Worm (Caenorhabditis elegans) whole organism, midembryonic: ENCODE data around the gene str-85.

Experiments used
- T22C8.4 ChIP-seq: fragments of 200-800 bp; sonication (Bioruptor generic); IDR thresholded peaks from 2 replicates; pipeline ENCODE4 v1.3.6; 2022; ENCODE audit warnings: missing genetic modification characterization, missing compliant biosample characterization
- cog-1 ChIP-seq: sonication (generic microtip); optimal IDR thresholded peaks from 2 replicates; lab custom pipeline; 2016; ENCODE audit warnings: missing genetic modification characterization, missing compliant biosample characterization
- flt-1 ChIP-seq: fragments of 200-800 bp; sonication (Bioruptor generic); IDR thresholded peaks from 2 replicates; pipeline ENCODE4 v1.3.6; 2022; ENCODE audit warnings: missing genetic modification characterization, missing compliant biosample characterization
- klf-2 ChIP-seq: fragments of 200-800 bp; sonication (Bioruptor generic); conservative IDR thresholded peaks from 2 replicates; pipeline ENCODE4 v1.3.6; 2022; ENCODE audit warnings: missing genetic modification reagents, missing genetic modification characterization, missing compliant biosample characterization
- med-1 ChIP-seq: sonication (generic microtip); optimal IDR thresholded peaks from 2 replicates; lab custom pipeline; 2017; ENCODE audit warnings: missing genetic modification characterization, mild to moderate bottlenecking, missing compliant biosample characterization, antibody characterized with exemption, missing genetic modification reagents; ENCODE audit not compliant: insufficient read depth
- ref-1 ChIP-seq: fragments of 200-800 bp; sonication (Bioruptor generic); conservative IDR thresholded peaks from 2 replicates; pipeline ENCODE4 v1.3.6; 2022; ENCODE audit warnings: missing genetic modification reagents, missing genetic modification characterization, missing compliant biosample characterization
- tab-1 ChIP-seq: fragments of 200-800 bp; sonication (Bioruptor generic); IDR thresholded peaks from 2 replicates; pipeline ENCODE4 v1.3.6; 2022; ENCODE audit warnings: missing genetic modification characterization, missing compliant biosample characterization
- ztf-23 ChIP-seq: fragments of 200-800 bp; sonication (Bioruptor generic); IDR thresholded peaks from 2 replicates; pipeline ENCODE4 v1.3.6; 2022; ENCODE audit warnings: missing genetic modification reagents, missing genetic modification characterization, missing compliant biosample characterization
- ztf-29 ChIP-seq: fragments of 200-800 bp; sonication (Bioruptor generic); IDR thresholded peaks from 2 replicates; pipeline ENCODE4 v1.3.6; 2022; ENCODE audit warnings: missing genetic modification reagents, missing genetic modification characterization, missing compliant biosample characterization

The str-85 gene

ce11 chrV:8980845-8981244 is 4.8 kb downstream of the str-85 start, which contains the start of gene str-84:
Gene str-84 (minus strand): TSS chrV:8980945.
- TF ChIP-seq ref-1: no peak
- TF ChIP-seq med-1 (GFP tag; lab: Kevin White, UChicago): no peak
- no peak for TF ChIP-seq tab-1 (GFP tag; lab: Robert Waterston, UW)
- TF ChIP-seq ztf-23 (GFP tag; lab: Robert Waterston, UW): no peak
- no peak for TF ChIP-seq ztf-29 (GFP tag; lab: Robert Waterston, UW)
- no peak for TF ChIP-seq flt-1 (GFP tag; lab: Robert Waterston, UW)
- no peak for TF ChIP-seq T22C8.4 (GFP tag; lab: Robert Waterston, UW)
- no peak for TF ChIP-seq cog-1 (tag; lab: Kevin White, UChicago)
- no peak for TF ChIP-seq klf-2 (GFP tag; lab: Robert Waterston, UW)

- TF ChIP-seq ztf-29 (GFP tag; lab: Robert Waterston, UW) (no peak), tab-1 (GFP tag; lab: Robert Waterston, UW) (no peak), klf-2 (GFP tag; lab: Robert Waterston, UW) (no peak), ref-1 (no peak), med-1 (GFP tag; lab: Kevin White, UChicago) (no peak), ztf-23 (GFP tag; lab: Robert Waterston, UW) (no peak), flt-1 (GFP tag; lab: Robert Waterston, UW) (no peak), T22C8.4 (GFP tag; lab: Robert Waterston, UW) (no peak), cog-1 (tag; lab: Kevin White, UChicago) (no peak)
Measured at ce11 chrV:8977895-8978294, 7.7 kb downstream of the str-85 start.

- no peak for TF ChIP-seq tab-1 (GFP tag; lab: Robert Waterston, UW)
- no peak for TF ChIP-seq klf-2 (GFP tag; lab: Robert Waterston, UW)
- no peak for TF ChIP-seq flt-1 (GFP tag; lab: Robert Waterston, UW)
- TF ChIP-seq ztf-23 (GFP tag; lab: Robert Waterston, UW): no peak
- no peak for TF ChIP-seq ref-1
- TF ChIP-seq T22C8.4 (GFP tag; lab: Robert Waterston, UW): no peak
- no peak for TF ChIP-seq ztf-29 (GFP tag; lab: Robert Waterston, UW)
- TF ChIP-seq med-1 (GFP tag; lab: Kevin White, UChicago): no peak
Measured at ce11 chrV:8974889-8975422, 10.7 kb downstream of the str-85 start, which contains the start of gene nhr-143. Gene nhr-143 (minus strand): TSS chrV:8974939.

ce11 chrV:8972271-8972670 is 13.4 kb downstream of the str-85 start, which contains the start of gene nhr-195:
Gene nhr-195 (minus strand): TSS chrV:8972371.
- no peak for TF ChIP-seq klf-2 (GFP tag; lab: Robert Waterston, UW)
- TF ChIP-seq cog-1 (tag; lab: Kevin White, UChicago): no peak
- TF ChIP-seq ref-1: no peak
- no peak for TF ChIP-seq ztf-23 (GFP tag; lab: Robert Waterston, UW)
- TF ChIP-seq ztf-29 (GFP tag; lab: Robert Waterston, UW): no peak
- TF ChIP-seq tab-1 (GFP tag; lab: Robert Waterston, UW): no peak
- no peak for TF ChIP-seq med-1 (GFP tag; lab: Kevin White, UChicago)
- no peak for TF ChIP-seq T22C8.4 (GFP tag; lab: Robert Waterston, UW)
- no peak for TF ChIP-seq flt-1 (GFP tag; lab: Robert Waterston, UW)

- no peak for TF ChIP-seq med-1 (GFP tag; lab: Kevin White, UChicago)
- TF ChIP-seq ref-1: no peak
- TF ChIP-seq klf-2 (GFP tag; lab: Robert Waterston, UW): no peak
- no peak for TF ChIP-seq flt-1 (GFP tag; lab: Robert Waterston, UW)
- TF ChIP-seq cog-1 (tag; lab: Kevin White, UChicago): no peak
- TF ChIP-seq tab-1 (GFP tag; lab: Robert Waterston, UW): no peak
- no peak for TF ChIP-seq T22C8.4 (GFP tag; lab: Robert Waterston, UW)
- no peak for TF ChIP-seq ztf-23 (GFP tag; lab: Robert Waterston, UW)
- TF ChIP-seq ztf-29 (GFP tag; lab: Robert Waterston, UW): no peak
Measured at ce11 chrV:8966086-8966485, 19.6 kb downstream of the str-85 start, which contains the start of gene nhr-219. Gene nhr-219 (minus strand): TSS chrV:8966186.

- TF ChIP-seq ztf-23 (GFP tag; lab: Robert Waterston, UW): no peak
- TF ChIP-seq flt-1 (GFP tag; lab: Robert Waterston, UW): no peak
- no peak for TF ChIP-seq cog-1 (tag; lab: Kevin White, UChicago)
- TF ChIP-seq med-1 (GFP tag; lab: Kevin White, UChicago): no peak
- TF ChIP-seq T22C8.4 (GFP tag; lab: Robert Waterston, UW): no peak
- no peak for TF ChIP-seq klf-2 (GFP tag; lab: Robert Waterston, UW)
- TF ChIP-seq ref-1: no peak
- no peak for TF ChIP-seq tab-1 (GFP tag; lab: Robert Waterston, UW)
- TF ChIP-seq ztf-29 (GFP tag; lab: Robert Waterston, UW): no peak
Measured at ce11 chrV:8964055-8964758, 21.4 kb downstream of the str-85 start, which contains the start of gene nhr-44. Gene nhr-44 (minus strand): TSS chrV:8964105.

- no peak for TF ChIP-seq ref-1
- no peak for TF ChIP-seq flt-1 (GFP tag; lab: Robert Waterston, UW)
- TF ChIP-seq ztf-29 (GFP tag; lab: Robert Waterston, UW): peak; percentile 69; the same call in 1 of the 2 replicates
- no peak for TF ChIP-seq ztf-23 (GFP tag; lab: Robert Waterston, UW)
- TF ChIP-seq med-1 (GFP tag; lab: Kevin White, UChicago): no peak
- 0 out of 2 replicates have a peak, but pooled peaks have one; percentile 12 for TF ChIP-seq T22C8.4 (GFP tag; lab: Robert Waterston, UW)
- no peak for TF ChIP-seq klf-2 (GFP tag; lab: Robert Waterston, UW)
- no peak for TF ChIP-seq cog-1 (tag; lab: Kevin White, UChicago)
- TF ChIP-seq tab-1 (GFP tag; lab: Robert Waterston, UW): no peak
Measured at ce11 chrV:8956387-8957095, 29.1 kb downstream of the str-85 start, which contains the start of gene ttc-17. Gene ttc-17 (plus strand): TSS chrV:8957045.

ce11 chrV:8949873-8950272 is 35.8 kb downstream of the str-85 start:
- no peak for TF ChIP-seq ztf-29 (GFP tag; lab: Robert Waterston, UW)
- TF ChIP-seq med-1 (GFP tag; lab: Kevin White, UChicago): no peak
- no peak for TF ChIP-seq ztf-23 (GFP tag; lab: Robert Waterston, UW)
- TF ChIP-seq tab-1 (GFP tag; lab: Robert Waterston, UW): no peak
- TF ChIP-seq ref-1: no peak
- TF ChIP-seq T22C8.4 (GFP tag; lab: Robert Waterston, UW): no peak
- no peak for TF ChIP-seq cog-1 (tag; lab: Kevin White, UChicago)
- no peak for TF ChIP-seq klf-2 (GFP tag; lab: Robert Waterston, UW)
- TF ChIP-seq flt-1 (GFP tag; lab: Robert Waterston, UW): no peak
